Worm (Caenorhabditis elegans) whole organism, L4 larva: ENCODE measurements around the gene H03G16.7.

Experiments
- ces-1 ChIP-seq: fragments of 150-350 bp; sonication (generic microtip); optimal IDR thresholded peaks from 4 replicates; lab custom pipeline; 2014; ENCODE audit warnings: missing biosample characterization, missing genetic modification reagents, missing genetic modification characterization
- daf-8 ChIP-seq: fragments of 200-800 bp; sonication (Bioruptor generic); IDR thresholded peaks from 2 replicates; pipeline ENCODE4 v1.3.6; 2022; ENCODE audit warnings: missing genetic modification characterization, missing compliant biosample characterization
- nhr-102 ChIP-seq: sonication (generic microtip); optimal IDR thresholded peaks from 2 replicates; lab custom pipeline; 2016; ENCODE audit warnings: mild to moderate bottlenecking, missing genetic modification characterization, moderate library complexity, missing compliant biosample characterization
- nhr-11 ChIP-seq: fragments of 150-350 bp; optimal IDR thresholded peaks from 2 replicates; lab custom pipeline; 2014; ENCODE audit warnings: missing biosample characterization, missing genetic modification characterization
- zfp-3 ChIP-seq: fragments of 200-800 bp; sonication (Bioruptor generic); conservative IDR thresholded peaks from 2 replicates; pipeline ENCODE4 v1.3.6; 2022; ENCODE audit warnings: missing genetic modification reagents, missing genetic modification characterization, missing compliant biosample characterization

- no peak for TF ChIP-seq nhr-11
- no peak for TF ChIP-seq daf-8
- no peak for TF ChIP-seq ces-1
- no peak for TF ChIP-seq zfp-3 (GFP tag; lab: Robert Waterston, UW)
- TF ChIP-seq nhr-102 (tag; lab: Kevin White, UChicago) = no peak
These were observed 28.0 kb upstream of the H03G16.7 start, which contains the start of gene H40L08.1 for ce11 chrX:15083795-15084194.
